Fruit fly (Drosophila melanogaster) whole organism, prepupa: Measurements from ENCODE around the gene CG7650.

Experiments used
- Blimp-1 ChIP-seq: fragments of 200-800 bp; sonication (Bioruptor generic); optimal IDR thresholded peaks from 3 replicates; lab custom pipeline; 2017; ENCODE audit warnings: missing biosample characterization, missing genetic modification characterization, mild to moderate bottlenecking, moderate library complexity, missing genetic modification reagents
- CG10631 ChIP-seq: fragments of 200-800 bp; sonication (Bioruptor generic); optimal IDR thresholded peaks from 2 replicates; lab custom pipeline; 2016; ENCODE audit warnings: missing biosample characterization, missing genetic modification characterization
- CG11294 ChIP-seq: fragments of 200-800 bp; sonication (Bioruptor generic); IDR thresholded peaks from 2 replicates; pipeline ENCODE4 v1.3.6; 2022; ENCODE audit warnings: missing biosample characterization, missing genetic modification characterization
- CG11762 ChIP-seq: fragments of 200-800 bp; sonication (Bioruptor generic); optimal IDR thresholded peaks from 3 replicates; lab custom pipeline; 2016; ENCODE audit warnings: missing biosample characterization, missing genetic modification characterization; ENCODE audit not compliant: insufficient read depth
- CG1621 ChIP-seq: fragments of 200-800 bp; sonication (Bioruptor generic); optimal IDR thresholded peaks from 3 replicates; lab custom pipeline; 2018; ENCODE audit warnings: missing biosample characterization, mild to moderate bottlenecking, missing genetic modification characterization
- CG16779 ChIP-seq: fragments of 200-800 bp; sonication (Bioruptor generic); optimal IDR thresholded peaks from 3 replicates; lab custom pipeline; 2017; ENCODE audit warnings: missing biosample characterization, mild to moderate bottlenecking, missing genetic modification characterization
- CG3032 ChIP-seq: fragments of 200-800 bp; optimal IDR thresholded peaks from 2 replicates; lab custom pipeline; 2019; ENCODE audit warnings: missing biosample characterization, mild to moderate bottlenecking, missing genetic modification characterization, moderate library complexity
- CG31627 ChIP-seq: fragments of 200-800 bp; sonication (Bioruptor generic); optimal IDR thresholded peaks from 3 replicates; lab custom pipeline; 2016; ENCODE audit warnings: missing biosample characterization, missing genetic modification characterization
- CG32006 ChIP-seq: fragments of 200-800 bp; sonication (Bioruptor generic); optimal IDR thresholded peaks from 3 replicates; lab custom pipeline; 2017; ENCODE audit warnings: missing biosample characterization, mild to moderate bottlenecking, missing genetic modification characterization
- CG34406 ChIP-seq: fragments of 200-800 bp; sonication (Bioruptor generic); optimal IDR thresholded peaks from 3 replicates; lab custom pipeline; 2016; ENCODE audit warnings: missing biosample characterization, missing genetic modification characterization
- CG3919 ChIP-seq: fragments of 200-800 bp; sonication (Bioruptor generic); optimal IDR thresholded peaks from 3 replicates; lab custom pipeline; 2016; ENCODE audit warnings: missing biosample characterization, missing genetic modification characterization
- CG4318 ChIP-seq: fragments of 200-800 bp; sonication (Bioruptor generic); optimal IDR thresholded peaks from 3 replicates; lab custom pipeline; 2017; ENCODE audit warnings: missing biosample characterization, mild to moderate bottlenecking, missing genetic modification characterization
- CG6163 ChIP-seq: fragments of 200-800 bp; sonication (Bioruptor generic); IDR thresholded peaks from 3 replicates; pipeline ENCODE4 v1.3.6; 2022; ENCODE audit warnings: missing biosample characterization, missing genetic modification characterization
- CG6792 ChIP-seq: fragments of 200-800 bp; sonication (Bioruptor generic); optimal IDR thresholded peaks from 3 replicates; lab custom pipeline; 2016; ENCODE audit warnings: missing biosample characterization, missing genetic modification characterization
- CG6854 ChIP-seq: fragments of 200-800 bp; sonication (Bioruptor generic); optimal IDR thresholded peaks from 2 replicates; lab custom pipeline; 2017; ENCODE audit warnings: missing biosample characterization, mild to moderate bottlenecking, missing genetic modification characterization
- CG7368 ChIP-seq: fragments of 200-800 bp; sonication (Bioruptor generic); optimal IDR thresholded peaks from 3 replicates; lab custom pipeline; 2016; ENCODE audit warnings: missing biosample characterization, missing genetic modification characterization
- CG8632 ChIP-seq: fragments of 200-800 bp; sonication (Bioruptor generic); optimal IDR thresholded peaks from 3 replicates; lab custom pipeline; 2016; ENCODE audit warnings: missing biosample characterization, missing genetic modification characterization
- CG9139 ChIP-seq: fragments of 200-800 bp; sonication (Bioruptor generic); optimal IDR thresholded peaks from 3 replicates; lab custom pipeline; 2017; ENCODE audit warnings: missing biosample characterization, mild to moderate bottlenecking, missing genetic modification characterization
- Eip75B ChIP-seq: fragments of 200-800 bp; sonication (Bioruptor generic); optimal IDR thresholded peaks from 3 replicates; lab custom pipeline; 2016; ENCODE audit warnings: missing biosample characterization, missing genetic modification characterization
- Eip78C ChIP-seq: fragments of 200-800 bp; sonication (Bioruptor generic); peaks from one replicate; lab custom pipeline; 2016; ENCODE audit warnings: missing biosample characterization, missing genetic modification characterization
- Eip93F ChIP-seq: fragments of 200-800 bp; sonication (Bioruptor generic); optimal IDR thresholded peaks from 2 replicates; lab custom pipeline; 2016; ENCODE audit warnings: missing biosample characterization, mild to moderate bottlenecking, missing genetic modification characterization
- Ets21C ChIP-seq: fragments of 200-800 bp; sonication (Bioruptor generic); optimal IDR thresholded peaks from 3 replicates; lab custom pipeline; 2016; ENCODE audit warnings: missing biosample characterization, missing genetic modification characterization
- Ets96B ChIP-seq: fragments of 200-800 bp; optimal IDR thresholded peaks from 2 replicates; lab custom pipeline; 2019; ENCODE audit warnings: missing biosample characterization, mild to moderate bottlenecking, missing genetic modification characterization, moderate library complexity
- Hr4 ChIP-seq: fragments of 200-800 bp; sonication (Bioruptor generic); optimal IDR thresholded peaks from 3 replicates; lab custom pipeline; 2016; ENCODE audit warnings: missing biosample characterization, missing genetic modification characterization
- Lpt ChIP-seq: fragments of 200-800 bp; sonication (Bioruptor generic); optimal IDR thresholded peaks from 3 replicates; lab custom pipeline; 2016; ENCODE audit warnings: missing biosample characterization, missing genetic modification characterization
- Smox ChIP-seq: fragments of 200-800 bp; sonication (Bioruptor generic); optimal IDR thresholded peaks from 3 replicates; lab custom pipeline; 2016; ENCODE audit warnings: missing biosample characterization, missing genetic modification characterization
- Sox102F ChIP-seq: fragments of 200-800 bp; sonication (Bioruptor generic); optimal IDR thresholded peaks from 2 replicates; lab custom pipeline; 2016; ENCODE audit warnings: missing biosample characterization, mild to moderate bottlenecking, missing genetic modification characterization
- achi ChIP-seq: fragments of 200-800 bp; sonication (Bioruptor generic); optimal IDR thresholded peaks from 3 replicates; lab custom pipeline; 2016; ENCODE audit warnings: missing biosample characterization, missing genetic modification characterization
- cyc ChIP-seq: fragments of 200-800 bp; sonication (Bioruptor generic); optimal IDR thresholded peaks from 3 replicates; lab custom pipeline; 2016; ENCODE audit warnings: missing biosample characterization, missing genetic modification characterization
- dac ChIP-seq: fragments of 200-800 bp; sonication (Bioruptor generic); optimal IDR thresholded peaks from 2 replicates; lab custom pipeline; 2017; ENCODE audit warnings: missing biosample characterization, mild to moderate bottlenecking, missing genetic modification characterization
- dsx ChIP-seq: fragments of 200-800 bp; optimal IDR thresholded peaks from 3 replicates; lab custom pipeline; 2019; ENCODE audit warnings: missing biosample characterization, mild to moderate bottlenecking, missing genetic modification characterization, moderate library complexity; ENCODE audit not compliant: poor library complexity, severe bottlenecking
- eg ChIP-seq: fragments of 200-800 bp; sonication (Bioruptor generic); IDR thresholded peaks from 3 replicates; pipeline ENCODE4 v1.3.6; 2022; ENCODE audit warnings: missing biosample characterization, missing genetic modification characterization
- esn ChIP-seq: fragments of 200-800 bp; sonication (Bioruptor generic); optimal IDR thresholded peaks from 2 replicates; lab custom pipeline; 2016; ENCODE audit warnings: missing biosample characterization, mild to moderate bottlenecking, missing genetic modification characterization, moderate library complexity
- fd59A ChIP-seq: fragments of 200-800 bp; sonication (Bioruptor generic); optimal IDR thresholded peaks from 2 replicates; lab custom pipeline; 2017; ENCODE audit warnings: missing biosample characterization, mild to moderate bottlenecking, missing genetic modification characterization, missing genetic modification reagents
- fd85E ChIP-seq: fragments of 200-800 bp; sonication (Bioruptor generic); optimal IDR thresholded peaks from 3 replicates; lab custom pipeline; 2016; ENCODE audit warnings: missing biosample characterization, missing genetic modification characterization
- lz ChIP-seq: fragments of 200-800 bp; sonication (Bioruptor generic); optimal IDR thresholded peaks from 3 replicates; lab custom pipeline; 2016; ENCODE audit warnings: missing biosample characterization, missing genetic modification characterization
- net ChIP-seq: fragments of 200-800 bp; sonication (Bioruptor generic); optimal IDR thresholded peaks from 3 replicates; lab custom pipeline; 2016; ENCODE audit warnings: missing biosample characterization, missing genetic modification characterization
- pdm3 ChIP-seq: fragments of 200-800 bp; sonication (Bioruptor generic); optimal IDR thresholded peaks from 3 replicates; lab custom pipeline; 2016; ENCODE audit warnings: missing biosample characterization, missing genetic modification characterization
- salr ChIP-seq, 2 experiments: fragments of 200-800 bp; sonication (Bioruptor generic); optimal IDR thresholded peaks; 3 replicates each; lab custom pipeline; 2016 to 2018; ENCODE audit warnings: missing biosample characterization in 2 of 2, missing genetic modification characterization in 2 of 2, mild to moderate bottlenecking in 1 of 2
- spab ChIP-seq: fragments of 200-800 bp; sonication (Bioruptor generic); optimal IDR thresholded peaks from 2 replicates; lab custom pipeline; 2017; ENCODE audit warnings: missing biosample characterization, mild to moderate bottlenecking, missing genetic modification characterization, missing genetic modification reagents
- ss ChIP-seq, 2 experiments: fragments of 200-800 bp; sonication (Bioruptor generic); optimal IDR thresholded peaks; 2 replicates in 1 of 2; 3 replicates in 1 of 2; lab custom pipeline; 2017 to 2018; ENCODE audit warnings: mild to moderate bottlenecking in 2 of 2, missing biosample characterization in 2 of 2, missing genetic modification characterization in 2 of 2, moderate library complexity in 1 of 2
- svp ChIP-seq: fragments of 200-800 bp; sonication (Bioruptor generic); peaks from one replicate; lab custom pipeline; 2016; ENCODE audit warnings: missing biosample characterization, missing genetic modification characterization
- topi ChIP-seq: fragments of 200-800 bp; sonication (Bioruptor generic); optimal IDR thresholded peaks from 3 replicates; lab custom pipeline; 2016; ENCODE audit warnings: missing biosample characterization, missing genetic modification characterization

Gene CG7650

dm6 chr3L:15587445-15588381, 22.5 kb downstream of the CG7650 start, which contains the start of gene CG7656 (continued):
- TF ChIP-seq CG32006 (GFP tag; lab: Kevin White, UChicago) (peak; percentile 27), CG34406 (no peak), eg (GFP tag; lab: Robert Waterston, UW) (peak; percentile 64), Eip93F (no peak), Ets21C (no peak), Ets96B (tag; lab: Kevin White, UChicago) (no peak), svp (GFP tag; lab: Kevin White, UChicago) (peak; percentile 91), CG31627 (peak; percentile 79), CG16779 (tag; lab: Kevin White, UChicago) (no peak), CG11762 (GFP tag; lab: Kevin White, UChicago) (no peak), salr (GFP tag; optimal IDR thresholded peaks at IDR 0.05; lab: Kevin White, UChicago) (no peak), Blimp-1 (GFP tag; lab: Kevin White, UChicago) (no peak), CG1621 (tag; lab: Kevin White, UChicago) (no peak), CG8632 (GFP tag; lab: Kevin White, UChicago) (no peak), achi (GFP tag; lab: Kevin White, UChicago) (peak; percentile 55), esn (GFP tag; lab: Kevin White, UChicago) (peak; percentile 68), lz (GFP tag; lab: Kevin White, UChicago) (peak; percentile 64), CG6854 (GFP tag; lab: Kevin White, UChicago) (peak; percentile 12)
- TF ChIP-seq, all 60 proteins: peak for 37

DNA sequence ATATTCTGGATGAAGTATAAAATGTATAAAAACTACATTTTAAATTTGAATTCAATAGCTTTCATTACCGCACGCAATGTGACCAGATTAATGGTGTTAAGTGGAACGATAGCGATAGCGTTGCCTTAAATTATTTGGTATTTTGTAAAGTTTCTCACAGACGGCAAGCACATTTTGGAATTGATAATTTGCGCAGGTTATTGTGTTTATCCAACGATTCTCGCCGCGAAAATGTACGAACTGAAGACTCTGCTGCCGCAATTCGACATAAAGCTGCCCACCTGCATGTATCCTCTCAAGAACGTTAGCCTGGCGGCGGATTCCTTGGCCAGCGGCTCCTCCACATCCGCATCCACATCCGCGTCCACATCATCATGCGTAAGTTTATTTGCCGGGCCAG, 26.7 kb downstream of the CG7650 start, which contains the start of gene AIMP2:
TSS of gene AIMP2 (plus strand) at position 135 of the 400 bp plus-strand sequence.
- TF ChIP-seq Lpt, result no peak
- no peak for TF ChIP-seq CG16779 (tag; lab: Kevin White, UChicago)
- no peak for TF ChIP-seq CG6792 (GFP tag; lab: Kevin White, UChicago)
- no peak for TF ChIP-seq CG10631 (GFP tag; lab: Kevin White, UChicago)
- no peak for TF ChIP-seq fd85E (GFP tag; lab: Kevin White, UChicago)
- no peak for TF ChIP-seq pdm3 (GFP tag; lab: Kevin White, UChicago)

DNA sequence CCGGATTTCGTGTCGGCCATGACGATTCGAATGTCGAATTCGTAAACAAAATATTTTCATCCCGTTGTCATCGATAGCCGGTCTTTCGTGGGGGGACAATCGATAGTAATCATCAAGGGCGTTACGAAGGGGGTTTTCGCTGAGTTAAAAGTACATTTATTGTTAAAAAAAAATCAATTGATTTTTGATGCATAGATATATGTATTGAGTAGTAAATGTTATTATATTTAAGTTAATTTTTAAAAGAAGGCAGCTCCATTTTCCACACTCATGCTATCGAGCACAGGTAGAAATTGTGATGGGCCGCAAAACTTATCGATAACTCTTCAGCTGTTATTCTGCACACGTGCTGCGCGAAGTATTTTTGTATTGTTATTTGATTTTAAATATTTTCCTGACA, 29.7 kb downstream of the CG7650 start, which contains the start of the genes mrn and CG12301:
TSS of gene mrn (minus strand) at position 51 of the 400 bp plus-strand sequence.
TSS of gene CG12301 (plus strand) at position 314 of the 400 bp plus-strand sequence.
- TF ChIP-seq dsx (GFP tag; lab: Kevin White, UChicago) (no peak), net (GFP tag; lab: Kevin White, UChicago) (no peak), CG9139 (GFP tag; lab: Kevin White, UChicago) (no peak), svp (GFP tag; lab: Kevin White, UChicago) (no peak), Eip78C (no peak), Blimp-1 (GFP tag; lab: Kevin White, UChicago) (no peak), Eip75B (GFP tag; lab: Kevin White, UChicago) (no peak), salr (GFP tag; optimal IDR thresholded peaks at IDR 0.05; lab: Kevin White, UChicago) (no peak), Sox102F (GFP tag; lab: Kevin White, UChicago) (no peak), cyc (GFP tag; lab: Kevin White, UChicago) (peak; percentile 70), CG7368 (GFP tag; lab: Kevin White, UChicago) (no peak), CG8632 (GFP tag; lab: Kevin White, UChicago) (no peak), eg (GFP tag; lab: Robert Waterston, UW) (peak; percentile 92), CG31627 (peak; percentile 82), CG11762 (GFP tag; lab: Kevin White, UChicago) (peak; percentile 64), lz (GFP tag; lab: Kevin White, UChicago) (peak; percentile 81), spab (GFP tag; lab: Kevin White, UChicago) (no peak), CG32006 (GFP tag; lab: Kevin White, UChicago) (no peak), CG3032 (tag; lab: Kevin White, UChicago) (peak; percentile 91), CG4318 (GFP tag; lab: Kevin White, UChicago) (no peak), CG6792 (GFP tag; lab: Kevin White, UChicago) (no peak), CG1621 (tag; lab: Kevin White, UChicago) (no peak), Hr4 (no peak), Ets96B (tag; lab: Kevin White, UChicago) (peak; percentile 86), dac (GFP tag; lab: Kevin White, UChicago) (no peak), Smox (GFP tag; lab: Kevin White, UChicago) (no peak), esn (GFP tag; lab: Kevin White, UChicago) (peak; percentile 85), CG6163 (GFP tag; lab: Robert Waterston, UW) (peak; percentile 94), fd85E (GFP tag; lab: Kevin White, UChicago) (no peak), topi (GFP tag; lab: Kevin White, UChicago) (no peak), CG11294 (peak; percentile 87), fd59A (GFP tag; lab: Kevin White, UChicago) (peak; percentile 13), CG3919 (GFP tag; lab: Kevin White, UChicago) (no peak), ss (GFP tag; optimal IDR thresholded peaks at IDR 0.05; lab: Kevin White, UChicago) (no peak)
